Worm (Caenorhabditis elegans) whole organism, L2 larva: ENCODE results near the gene C40C9.3.

Experiments
- aly-2 ChIP-seq: fragments of 150-350 bp; optimal IDR thresholded peaks from 2 replicates; lab custom pipeline; 2014; ENCODE audit warnings: missing biosample characterization, missing genetic modification characterization
- ama-1 ChIP-seq: fragments of 150-350 bp; optimal IDR thresholded peaks from 2 replicates; lab custom pipeline; 2018; ENCODE audit warnings: inconsistent platforms
- crh-2 ChIP-seq: sonication (generic microtip); optimal IDR thresholded peaks from 2 replicates; lab custom pipeline; 2017; ENCODE audit warnings: missing biosample characterization, missing genetic modification characterization
- dmd-4 ChIP-seq: sonication (generic microtip); optimal IDR thresholded peaks from 2 replicates; lab custom pipeline; 2017; ENCODE audit warnings: missing biosample characterization, missing genetic modification characterization
- egl-27 ChIP-seq: sonication (generic microtip); optimal IDR thresholded peaks from 3 replicates; lab custom pipeline; 2017; ENCODE audit warnings: missing biosample characterization, missing genetic modification reagents, missing genetic modification characterization
- lin-11 ChIP-seq: fragments of 150-350 bp; sonication (generic microtip); optimal IDR thresholded peaks from 2 replicates; lab custom pipeline; 2014; ENCODE audit warnings: missing biosample characterization, missing genetic modification characterization, inconsistent platforms, mixed read lengths
- lsy-2 ChIP-seq, 2 experiments: fragments of 150-350 bp in 1 of 2; sonication (generic microtip) in 1 of 2; optimal IDR thresholded peaks; 2 replicates each; lab custom pipeline; 2014 to 2017; ENCODE audit warnings: missing biosample characterization in 2 of 2, missing genetic modification characterization in 2 of 2
- mab-5 ChIP-seq: fragments of 150-350 bp; optimal IDR thresholded peaks from 2 replicates; lab custom pipeline; 2014; ENCODE audit warnings: missing biosample characterization, missing genetic modification characterization
- nhr-12 ChIP-seq: fragments of 150-350 bp; optimal IDR thresholded peaks from 2 replicates; lab custom pipeline; 2014; ENCODE audit warnings: missing biosample characterization, missing genetic modification characterization
- nhr-25 ChIP-seq: fragments of 150-350 bp; sonication (generic microtip); optimal IDR thresholded peaks from 3 replicates; lab custom pipeline; 2014; ENCODE audit warnings: missing biosample characterization, missing genetic modification characterization
- unc-62 ChIP-seq: fragments of 150-350 bp; optimal IDR thresholded peaks from 2 replicates; lab custom pipeline; 2014; ENCODE audit warnings: missing biosample characterization, missing genetic modification reagents, missing genetic modification characterization
- zag-1 ChIP-seq: fragments of 150-350 bp; optimal IDR thresholded peaks from 2 replicates; lab custom pipeline; 2014; ENCODE audit warnings: missing biosample characterization, missing genetic modification characterization
- ztf-11 ChIP-seq: sonication (generic microtip); optimal IDR thresholded peaks from 2 replicates; lab custom pipeline; 2017; ENCODE audit warnings: missing biosample characterization, missing genetic modification characterization
- ztf-4 ChIP-seq: fragments of 150-350 bp; optimal IDR thresholded peaks from 2 replicates; lab custom pipeline; 2014; ENCODE audit warnings: missing biosample characterization, missing genetic modification characterization

DNA sequence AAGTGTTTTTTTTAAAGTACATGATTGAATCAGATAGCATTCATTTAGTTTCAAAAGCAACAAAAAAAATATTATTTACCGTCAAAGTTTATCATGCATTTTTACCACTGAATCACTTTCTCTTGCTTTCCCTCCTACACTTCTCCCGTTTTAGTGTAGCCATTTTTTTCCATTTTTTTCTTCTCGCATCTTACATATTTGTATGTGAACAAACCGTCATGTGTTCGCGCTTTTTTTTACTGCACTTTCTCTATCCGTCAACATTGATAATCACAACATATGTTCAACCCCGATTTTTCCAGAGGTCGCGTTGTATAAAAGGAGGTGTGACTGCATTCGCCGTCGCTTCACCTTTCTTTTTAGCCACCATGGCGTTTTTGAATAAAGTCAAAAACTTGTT is 29.5 kb downstream of the C40C9.3 start, which contains the start of gene gck-4:
- TF ChIP-seq dmd-4 (no peak), unc-62 (GFP tag; lab: Kevin White, UChicago) (no peak), egl-27 (no peak), lsy-2 (tag; optimal IDR thresholded peaks at IDR 0.05; lab: Kevin White, UChicago) (no peak), mab-5 (no peak), crh-2 (tag; lab: Kevin White, UChicago) (no peak), nhr-25 (tag; lab: Kevin White, UChicago) (no peak), lin-11 (tag; lab: Kevin White, UChicago) (no peak), ztf-11 (tag; lab: Kevin White, UChicago) (no peak), ama-1 (lab: Kevin White, UChicago) (no peak), nhr-12 (tag; lab: Kevin White, UChicago) (no peak), ztf-4 (tag; lab: Kevin White, UChicago) (no peak), aly-2 (no peak), zag-1 (tag; lab: Kevin White, UChicago) (no peak)
